Fruit fly (Drosophila melanogaster): ENCODE data around the gene CG11878.

The CG11878 gene

DNA sequence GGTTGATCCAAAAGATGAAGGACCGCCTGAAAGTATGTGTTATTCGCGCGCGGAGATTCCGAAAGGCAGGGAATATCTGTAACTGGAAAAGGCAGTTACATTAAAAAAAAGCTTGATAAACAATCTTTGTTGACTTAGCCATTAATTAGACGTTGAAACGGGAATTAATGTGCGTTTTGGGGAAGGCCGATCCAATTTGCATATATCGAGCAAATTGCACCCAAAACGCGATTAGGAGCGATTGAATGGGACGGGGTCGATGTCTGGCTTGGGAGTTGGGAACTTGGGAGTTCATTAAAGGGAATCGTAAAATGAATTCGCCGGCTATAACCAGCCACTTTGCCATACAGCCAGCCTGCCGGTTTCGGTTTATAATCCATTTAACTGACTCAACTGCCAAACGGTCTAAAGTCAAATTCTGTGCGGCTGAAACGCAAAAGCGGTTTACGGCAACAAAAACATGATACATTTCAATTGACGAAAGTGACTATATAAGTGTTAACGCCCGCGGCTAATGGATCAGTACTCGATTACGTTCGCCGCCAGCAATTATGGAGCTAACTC lies 32.0 kb upstream of the CG11878 start, which contains the start of gene CG11854:
TSS of gene CG11854 (plus strand) at position 514 of the 564 bp plus-strand sequence.
- TF ChIP-seq lbe (GFP tag; optimal IDR thresholded peaks at IDR 0.05), result no peak
- no peak for TF ChIP-seq CG8478 (optimal IDR thresholded peaks at IDR 0.05)
- no peak for TF ChIP-seq Ada2b (GFP tag; IDR thresholded peaks at IDR 0.05)
- TF ChIP-seq nom (GFP tag; optimal IDR thresholded peaks at IDR 0.05), result no peak
- TF ChIP-seq dati (GFP tag; IDR thresholded peaks at IDR 0.05), result no peak
- TF ChIP-seq Mes4 (GFP tag; optimal IDR thresholded peaks at IDR 0.05), result no peak
- no peak for TF ChIP-seq Lim3 (GFP tag; IDR thresholded peaks at IDR 0.05)
- no peak for TF ChIP-seq toy (GFP tag; IDR thresholded peaks at IDR 0.05)
- TF ChIP-seq sqz (GFP tag; optimal IDR thresholded peaks at IDR 0.05), result no peak
- TF ChIP-seq schlank (tag; optimal IDR thresholded peaks at IDR 0.05), result no peak
- no peak for TF ChIP-seq Fer3 (tag; optimal IDR thresholded peaks at IDR 0.05)

DNA sequence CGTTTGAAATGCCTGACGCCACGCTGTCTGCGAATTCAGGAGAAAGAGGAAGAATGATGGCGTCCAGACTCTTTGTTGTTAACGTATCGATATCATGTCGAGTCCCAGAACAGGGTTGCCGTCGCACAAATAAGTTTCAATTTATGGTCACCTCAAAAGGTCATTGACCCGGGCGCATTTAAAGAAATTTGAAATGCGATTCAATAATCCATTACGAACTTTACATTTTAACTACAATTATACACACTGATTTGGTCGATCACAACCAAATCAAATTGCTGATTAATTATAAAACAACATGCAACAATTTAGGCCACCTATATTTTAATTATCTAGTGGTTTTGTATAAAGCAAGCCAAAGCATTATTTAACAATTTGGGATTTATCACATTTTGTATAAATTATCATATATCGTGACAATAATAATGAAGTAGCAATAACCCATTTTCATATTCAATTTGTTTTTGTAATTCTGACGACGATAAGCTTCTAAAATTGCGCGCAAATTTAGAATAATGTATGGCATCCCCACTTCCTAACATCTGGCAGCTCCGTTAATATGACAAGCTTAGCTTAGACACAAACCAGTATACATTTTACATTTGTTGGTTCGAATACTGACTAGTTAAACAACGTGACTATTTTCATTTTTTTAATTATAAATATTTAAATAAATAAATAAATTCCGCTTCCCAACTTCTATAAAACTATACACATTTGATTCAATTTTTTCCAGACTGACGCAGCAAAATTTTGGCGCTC lies 28.4 kb upstream of the CG11878 start, which contains the start of gene bam:
TSS of gene bam (minus strand) at position 58 of the 762 bp plus-strand sequence.
- TF ChIP-seq ken (GFP tag; IDR thresholded peaks at IDR 0.05) (0 out of 3 replicates have a peak, but pooled peaks have one; percentile 37), CoRest (tag; optimal IDR thresholded peaks at IDR 0.05) (peak; percentile 64), Myb (GFP tag; optimal IDR thresholded peaks at IDR 0.05) (peak; percentile 51), cas (GFP tag; IDR thresholded peaks at IDR 0.05) (no peak), Hmr (GFP tag; optimal IDR thresholded peaks at IDR 0.05) (peak; percentile 59), Bdp1 (GFP tag; optimal IDR thresholded peaks at IDR 0.05) (no peak), CG3847 (GFP tag; IDR thresholded peaks at IDR 0.05) (peak; percentile 80), ems (GFP tag; optimal IDR thresholded peaks at IDR 0.05) (no peak), crp (GFP tag; optimal IDR thresholded peaks at IDR 0.05) (no peak), ind (GFP tag; optimal IDR thresholded peaks at IDR 0.05) (no peak), CG10654 (GFP tag; optimal IDR thresholded peaks at IDR 0.05) (no peak), Ets97D (GFP tag; optimal IDR thresholded peaks at IDR 0.05) (peak; percentile 69), bigmax (GFP tag; optimal IDR thresholded peaks at IDR 0.05) (no peak), fd96Cb (tag; optimal IDR thresholded peaks at IDR 0.05) (no peak), YL-1 (GFP tag; optimal IDR thresholded peaks at IDR 0.05) (peak; percentile 18), Dip2 (GFP tag; IDR thresholded peaks at IDR 0.05) (no peak), stc (GFP tag; IDR thresholded peaks at IDR 0.05) (no peak), Dek (tag; optimal IDR thresholded peaks at IDR 0.05) (peak; percentile 45), CG2875 (GFP tag; optimal IDR thresholded peaks at IDR 0.05) (no peak), CG3995 (GFP tag; optimal IDR thresholded peaks at IDR 0.05) (peak; percentile 38), cato (GFP tag; optimal IDR thresholded peaks at IDR 0.05; ENCODE audit: borderline replicate concordance) (no peak), HHEX (GFP tag; optimal IDR thresholded peaks at IDR 0.05) (no peak), CG13296 (GFP tag; optimal IDR thresholded peaks at IDR 0.05) (no peak), CG2129 (GFP tag; IDR thresholded peaks at IDR 0.05; ENCODE audit: partially characterized antibody) (no peak), CG17361 (GFP tag; IDR thresholded peaks at IDR 0.05) (0 out of 3 replicates have a peak, but pooled peaks have one; percentile 24), CG5953 (GFP tag; IDR thresholded peaks at IDR 0.05) (no peak), gfzf (GFP tag; optimal IDR thresholded peaks at IDR 0.05) (peak; percentile 41), Fer1 (GFP tag; optimal IDR thresholded peaks at IDR 0.05) (peak; percentile 15), zen2 (GFP tag; IDR thresholded peaks at IDR 0.05; ENCODE audit: partially characterized antibody) (no peak), CG10959 (GFP tag; IDR thresholded peaks at IDR 0.05) (no peak), ewg (GFP tag; optimal IDR thresholded peaks at IDR 0.05) (no peak), Adf1 (GFP tag; IDR thresholded peaks at IDR 0.05) (no peak), CG4282 (GFP tag; optimal IDR thresholded peaks at IDR 0.05) (no peak), Hr78 (GFP tag; optimal IDR thresholded peaks at IDR 0.05) (no peak), Dref (GFP tag; IDR thresholded peaks at IDR 0.05) (0 out of 2 replicates have a peak, but pooled peaks have one; percentile 32), aop (GFP tag; IDR thresholded peaks at IDR 0.05) (no peak), E2f2 (GFP tag; IDR thresholded peaks at IDR 0.05) (peak; percentile 97)
